Fruit fly (Drosophila melanogaster) ovary, adult (tissue): ENCODE data around the gene CG18557.

Source experiments
- CG17801 ChIP-seq: fragments of 200-800 bp; optimal IDR thresholded peaks from 2 replicates; lab custom pipeline; 2019; ENCODE audit warnings: missing biosample characterization, mild to moderate bottlenecking, missing genetic modification characterization, moderate library complexity; ENCODE audit not compliant: partially characterized antibody

Gene CG18557

DNA sequence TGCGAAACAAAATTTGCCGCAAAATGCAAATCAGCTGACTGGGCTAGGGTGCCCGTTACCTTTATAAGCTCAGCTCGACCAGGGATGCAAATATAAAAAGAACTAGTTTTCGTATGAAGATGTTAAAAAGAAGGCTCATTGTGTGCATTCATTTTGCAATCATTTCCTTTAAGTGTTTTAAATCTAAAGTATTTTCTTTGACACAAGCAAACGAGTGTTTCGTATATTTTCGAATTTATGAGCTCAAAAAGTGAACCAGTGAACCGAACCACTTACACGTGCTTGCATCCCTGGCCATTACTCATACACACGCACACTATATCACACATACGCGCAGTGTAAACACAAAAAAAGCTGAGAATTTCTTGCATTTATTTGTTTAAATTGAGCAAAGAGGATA, 32.7 kb upstream of the CG18557 start, which contains the start of the genes Prx6a and Sbat:
Gene Prx6a (minus strand): TSS at position 45 of the 400 bp plus-strand sequence.
Gene Sbat (plus strand): TSS at position 157 of the 400 bp plus-strand sequence.
- peak; percentile 77 for TF ChIP-seq CG17801 (GFP tag; lab: Kevin White, UChicago)

- peak; percentile 78 for TF ChIP-seq CG17801 (GFP tag; lab: Kevin White, UChicago)
Measured at dm6 chr2L:2874542-2875194, 29.1 kb upstream of the CG18557 start, which contains the start of gene CG8814. TSS of gene CG8814 (plus strand) at chr2L:2874890.

DNA sequence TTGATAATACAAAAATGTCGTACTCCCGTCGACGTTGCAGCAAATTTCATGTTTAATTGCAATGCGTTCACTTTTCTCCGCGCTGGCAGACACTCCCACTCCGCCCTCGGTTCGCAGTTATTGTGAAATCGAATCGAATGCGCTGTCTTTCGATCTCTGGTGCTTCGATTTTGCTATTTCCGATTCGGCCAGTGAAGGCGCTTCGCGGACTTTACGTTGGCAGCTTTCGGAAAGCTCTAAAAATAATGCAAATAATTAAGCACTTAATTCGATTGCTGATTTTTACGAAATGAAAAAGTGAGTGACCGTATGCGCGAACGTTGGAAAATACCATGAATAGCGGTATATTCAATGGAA, 28.6 kb upstream of the CG18557 start, which contains the start of gene Ifrd1:
Gene Ifrd1 (minus strand): TSS at position 305 of the 357 bp plus-strand sequence.
- peak; percentile 12 for TF ChIP-seq CG17801 (GFP tag; lab: Kevin White, UChicago)

DNA sequence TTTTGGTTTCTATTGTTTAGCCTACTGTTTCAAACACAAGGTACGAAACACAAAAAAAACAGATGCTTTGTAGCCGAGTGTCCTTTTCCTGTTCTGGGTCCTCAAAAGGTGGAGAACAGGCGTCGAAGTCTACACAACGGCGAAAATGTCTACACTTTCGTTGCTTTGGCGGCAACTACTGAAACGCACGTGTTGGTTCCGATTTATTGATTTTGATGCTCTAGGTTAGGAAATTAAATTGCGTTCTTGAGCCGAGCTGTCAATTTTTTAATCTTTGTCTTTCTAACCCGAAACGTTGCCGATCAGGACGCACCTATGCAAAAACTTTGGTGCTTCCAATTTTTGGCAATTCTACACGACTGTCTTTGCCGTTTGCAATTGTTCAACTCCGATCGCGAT, 28.2 kb upstream of the CG18557 start:
- TF ChIP-seq CG17801 (GFP tag; lab: Kevin White, UChicago): no peak

- TF ChIP-seq CG17801 (GFP tag; lab: Kevin White, UChicago): no peak
Measured at dm6 chr2L:2872968-2873728, 27.6 kb upstream of the CG18557 start.

DNA sequence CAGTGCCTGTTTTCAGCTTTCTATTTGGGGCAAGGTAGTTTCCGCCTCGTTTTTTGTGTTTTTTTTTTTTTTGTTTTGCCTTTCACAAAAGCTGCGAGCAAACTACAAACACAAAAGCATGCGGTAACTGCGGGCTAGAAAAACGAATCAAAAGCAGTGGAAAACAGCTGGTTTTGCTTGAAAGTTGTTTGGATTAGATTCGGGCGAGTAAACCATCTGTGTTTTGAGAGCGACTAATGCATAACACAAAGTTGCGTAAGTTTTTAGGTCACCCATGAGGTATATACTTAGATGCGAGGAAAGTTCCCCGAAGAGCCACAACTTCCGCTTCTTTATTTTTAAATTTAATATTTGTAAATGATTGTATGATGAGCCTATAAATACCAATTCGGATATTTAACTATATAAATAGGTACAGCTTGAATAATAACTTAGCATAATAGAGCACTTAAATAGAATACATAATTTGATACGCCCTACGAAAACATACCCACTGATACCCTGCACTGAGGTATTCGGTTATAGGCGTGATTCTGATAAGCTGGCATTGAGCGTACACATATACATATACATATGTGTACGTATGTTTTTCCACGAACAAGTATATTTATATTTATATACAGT, 26.9 kb upstream of the CG18557 start:
- no peak for TF ChIP-seq CG17801 (GFP tag; lab: Kevin White, UChicago)

DNA sequence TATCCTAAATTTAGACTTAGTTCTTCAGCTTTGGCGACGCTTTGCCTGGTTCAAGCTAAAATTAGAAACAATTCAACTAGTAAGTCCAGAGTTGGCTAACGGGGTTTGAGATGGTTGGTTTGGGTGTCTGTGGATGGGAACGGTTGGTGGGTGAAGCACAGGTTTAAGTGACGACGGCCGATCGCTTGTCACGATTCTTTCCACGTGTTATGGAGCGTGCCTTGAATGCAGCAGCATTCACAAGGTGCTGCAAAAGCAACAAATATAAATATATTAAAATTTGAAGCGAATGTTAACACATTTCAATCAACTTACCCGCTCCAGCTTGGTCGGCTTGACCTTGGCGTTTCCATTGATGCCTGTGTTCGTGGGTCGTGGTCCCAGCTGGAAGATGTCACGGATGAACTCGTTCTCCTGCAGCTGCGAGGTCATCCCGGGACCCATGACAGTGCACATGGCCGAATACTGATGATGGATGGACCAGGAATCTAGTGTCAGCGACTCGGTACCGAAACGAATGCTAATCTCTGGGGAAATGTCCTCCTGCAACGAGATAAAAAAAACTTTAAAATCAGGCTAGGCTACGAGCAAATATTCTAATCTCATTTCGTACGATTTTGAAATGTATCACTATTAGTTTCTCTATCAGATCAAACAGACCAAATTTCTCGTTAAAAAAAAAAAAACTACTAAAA, 23.6 kb upstream of the CG18557 start, which contains the start of gene CG8813:
Gene CG8813 (plus strand): TSS at position 645 of the 695 bp plus-strand sequence.
- no peak for TF ChIP-seq CG17801 (GFP tag; lab: Kevin White, UChicago)

- TF ChIP-seq CG17801 (GFP tag; lab: Kevin White, UChicago): no peak
Measured at dm6 chr2L:2865560-2866309, 20.2 kb upstream of the CG18557 start.

DNA sequence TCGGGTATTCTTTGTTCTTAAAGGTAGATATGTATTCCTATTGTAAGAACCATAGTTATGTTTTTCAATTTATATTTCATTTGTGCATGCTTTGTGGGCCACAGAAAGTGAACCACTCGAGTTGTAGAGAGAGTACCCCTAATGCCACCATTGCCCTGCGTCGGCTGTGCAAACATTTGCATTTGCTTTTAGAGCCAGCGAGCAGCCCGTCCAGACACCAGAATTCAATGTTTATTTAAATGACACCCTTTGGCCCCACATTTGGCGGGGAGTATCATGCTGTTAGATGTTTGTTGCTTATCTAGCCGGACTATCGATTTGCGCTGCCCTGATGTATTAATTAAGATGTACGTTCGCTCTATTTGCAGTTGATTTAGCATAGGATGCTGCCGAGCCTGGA, 19.1 kb upstream of the CG18557 start:
- TF ChIP-seq CG17801 (GFP tag; lab: Kevin White, UChicago): no peak

dm6 chr2L:2862621-2862962, 17.1 kb upstream of the CG18557 start:
- no peak for TF ChIP-seq CG17801 (GFP tag; lab: Kevin White, UChicago)

DNA sequence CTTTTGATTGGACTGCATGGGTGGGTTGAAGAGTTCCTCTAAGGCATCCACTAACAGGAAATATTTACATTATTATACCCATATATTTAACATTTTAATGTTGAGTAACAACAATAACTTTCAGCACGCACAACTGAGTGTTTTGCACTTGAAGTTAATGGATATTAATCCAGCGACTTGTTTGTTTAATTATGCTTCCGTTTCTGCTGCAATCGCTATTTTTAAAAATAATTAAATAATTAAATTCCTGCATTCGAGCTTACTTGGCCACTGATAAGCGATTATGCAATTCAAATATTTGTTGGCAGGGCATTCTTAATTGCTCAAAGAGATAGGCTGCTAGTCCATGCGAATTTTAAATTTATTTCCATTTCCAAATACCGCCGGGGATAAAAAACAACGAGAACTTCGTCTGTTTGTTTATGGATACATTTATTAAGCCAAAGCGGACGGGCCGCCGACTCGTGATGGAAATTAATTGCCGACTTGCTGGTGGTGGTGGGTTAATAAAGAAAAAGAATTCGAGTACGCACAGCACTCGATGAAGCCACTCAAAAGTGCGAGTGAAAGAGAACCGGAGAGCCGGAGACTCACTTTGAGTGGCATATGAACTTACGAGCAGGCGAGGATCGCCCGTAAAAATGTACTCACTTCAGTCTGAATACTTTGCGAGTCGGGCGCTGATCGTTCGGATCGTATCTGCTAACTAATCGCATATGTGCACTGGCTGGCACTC, 16.5 kb upstream of the CG18557 start:
- peak; percentile 29 for TF ChIP-seq CG17801 (GFP tag; lab: Kevin White, UChicago)

- TF ChIP-seq CG17801 (GFP tag; lab: Kevin White, UChicago): no peak
Measured at dm6 chr2L:2861140-2861884, 15.8 kb upstream of the CG18557 start.
